Worm (Caenorhabditis elegans) whole organism, L1 larva: ENCODE results near the gene C29F9.2.

ENCODE experiments used
- lsy-2 ChIP-seq, 2 experiments: fragments of 150-350 bp; optimal IDR thresholded peaks; 2 replicates each; lab custom pipeline; 2014; ENCODE audit warnings: missing biosample characterization in 2 of 2, missing genetic modification characterization in 2 of 2
- nhr-77 ChIP-seq: fragments of 150-350 bp; optimal IDR thresholded peaks from 2 replicates; lab custom pipeline; 2014; ENCODE audit warnings: missing biosample characterization, missing genetic modification characterization
- nhr-90 ChIP-seq: sonication (generic microtip); optimal IDR thresholded peaks from 2 replicates; lab custom pipeline; 2016; ENCODE audit warnings: mild to moderate bottlenecking, missing genetic modification characterization, missing compliant biosample characterization; ENCODE audit not compliant: poor library complexity
- pqm-1 ChIP-seq: sonication (generic microtip); optimal IDR thresholded peaks from 3 replicates; lab custom pipeline; 2017; ENCODE audit warnings: missing biosample characterization, missing genetic modification characterization
- vab-15 ChIP-seq: sonication (generic microtip); optimal IDR thresholded peaks from 2 replicates; lab custom pipeline; 2017; ENCODE audit warnings: missing genotype, mild to moderate bottlenecking, missing genetic modification characterization, missing compliant biosample characterization

ce11 chrIII:177715-178114, 47.0 kb downstream of the C29F9.2 start, which contains the start of gene F40G9.14:
- no peak for TF ChIP-seq nhr-77 (tag; lab: Kevin White, UChicago)
- TF ChIP-seq vab-15 (tag; lab: Kevin White, UChicago) = no peak
- TF ChIP-seq nhr-90 (tag; lab: Kevin White, UChicago) = no peak
- no peak for TF ChIP-seq lsy-2 (tag; optimal IDR thresholded peaks at IDR 0.05; lab: Kevin White, UChicago)
- no peak for TF ChIP-seq pqm-1 (tag; lab: Kevin White, UChicago)
